Worm (Caenorhabditis elegans) whole organism, L1 larva: Measurements from ENCODE around the gene col-105.

Source experiments
- aha-1 ChIP-seq: fragments of 150-350 bp; optimal IDR thresholded peaks from 2 replicates; lab custom pipeline; 2014; ENCODE audit warnings: missing biosample characterization, missing genetic modification characterization
- alr-1 ChIP-seq: fragments of 200-800 bp; sonication (Bioruptor generic); optimal IDR thresholded peaks from 2 replicates; lab custom pipeline; 2018; ENCODE audit warnings: borderline replicate concordance, mild to moderate bottlenecking, missing genetic modification characterization, missing compliant biosample characterization
- efl-1 ChIP-seq, 4 experiments: fragments of 150-350 bp; optimal IDR thresholded peaks in 3 of 4; peaks in 1 of 4; 1 replicate in 1 of 4; 2 replicates in 3 of 4; lab custom pipeline; 2014; ENCODE audit warnings: missing biosample characterization in 2 of 4, missing genetic modification characterization in 2 of 4, missing genetic modification reagents in 2 of 4
- efl-3 ChIP-seq: fragments of 200-800 bp; sonication (Bioruptor generic); optimal IDR thresholded peaks from 2 replicates; lab custom pipeline; 2018; ENCODE audit warnings: mild to moderate bottlenecking, missing genetic modification characterization, missing compliant biosample characterization
- ets-5 ChIP-seq: fragments of 200-800 bp; sonication (Bioruptor generic); IDR thresholded peaks from 2 replicates; pipeline ENCODE4 v1.3.6; 2022; ENCODE audit warnings: missing genetic modification characterization, missing compliant biosample characterization
- grh-1 ChIP-seq: fragments of 200-800 bp; sonication (Bioruptor generic); IDR thresholded peaks from 2 replicates; pipeline ENCODE4 v1.3.6; 2022; ENCODE audit warnings: missing genetic modification reagents, missing genetic modification characterization, missing compliant biosample characterization
- hpl-2 ChIP-seq: fragments of 150-350 bp; optimal IDR thresholded peaks from 2 replicates; lab custom pipeline; 2014; ENCODE audit warnings: missing biosample characterization, missing genetic modification reagents, missing genetic modification characterization
- lin-35 ChIP-seq, 2 experiments: fragments of 150-350 bp; optimal IDR thresholded peaks; 2 replicates each; lab custom pipeline; 2014; ENCODE audit warnings: missing biosample characterization in 2 of 2, missing genetic modification characterization in 2 of 2, missing genetic modification reagents in 2 of 2
- lin-39 ChIP-seq: fragments of 150-350 bp; optimal IDR thresholded peaks from 2 replicates; lab custom pipeline; 2014; ENCODE audit warnings: missing biosample characterization, missing genetic modification reagents, missing genetic modification characterization
- lsy-2 ChIP-seq, 2 experiments: fragments of 150-350 bp; optimal IDR thresholded peaks; 2 replicates each; lab custom pipeline; 2014; ENCODE audit warnings: missing biosample characterization in 2 of 2, missing genetic modification characterization in 2 of 2
- mep-1 ChIP-seq: fragments of 150-350 bp; optimal IDR thresholded peaks from 2 replicates; lab custom pipeline; 2014; ENCODE audit warnings: missing biosample characterization, missing genetic modification characterization
- nhr-237 ChIP-seq: fragments of 150-350 bp; optimal IDR thresholded peaks from 2 replicates; lab custom pipeline; 2014; ENCODE audit warnings: missing biosample characterization, missing genetic modification characterization
- nhr-77 ChIP-seq: fragments of 150-350 bp; optimal IDR thresholded peaks from 2 replicates; lab custom pipeline; 2014; ENCODE audit warnings: missing biosample characterization, missing genetic modification characterization
- nhr-85 ChIP-seq: sonication (generic microtip); peaks from one replicate; lab custom pipeline; 2016; ENCODE audit warnings: missing genetic modification characterization, inconsistent platforms, missing compliant biosample characterization
- rnt-1 ChIP-seq: sonication (generic microtip); optimal IDR thresholded peaks from 2 replicates; lab custom pipeline; 2016; ENCODE audit warnings: mild to moderate bottlenecking, missing genetic modification characterization, moderate library complexity, missing compliant biosample characterization
- ztf-11 ChIP-seq, 2 experiments: sonication (generic microtip); optimal IDR thresholded peaks; 2 replicates each; lab custom pipeline; 2016 to 2017; ENCODE audit warnings: missing genetic modification characterization in 2 of 2, missing biosample characterization in 1 of 2, missing compliant biosample characterization in 1 of 2

col-105 gene

DNA sequence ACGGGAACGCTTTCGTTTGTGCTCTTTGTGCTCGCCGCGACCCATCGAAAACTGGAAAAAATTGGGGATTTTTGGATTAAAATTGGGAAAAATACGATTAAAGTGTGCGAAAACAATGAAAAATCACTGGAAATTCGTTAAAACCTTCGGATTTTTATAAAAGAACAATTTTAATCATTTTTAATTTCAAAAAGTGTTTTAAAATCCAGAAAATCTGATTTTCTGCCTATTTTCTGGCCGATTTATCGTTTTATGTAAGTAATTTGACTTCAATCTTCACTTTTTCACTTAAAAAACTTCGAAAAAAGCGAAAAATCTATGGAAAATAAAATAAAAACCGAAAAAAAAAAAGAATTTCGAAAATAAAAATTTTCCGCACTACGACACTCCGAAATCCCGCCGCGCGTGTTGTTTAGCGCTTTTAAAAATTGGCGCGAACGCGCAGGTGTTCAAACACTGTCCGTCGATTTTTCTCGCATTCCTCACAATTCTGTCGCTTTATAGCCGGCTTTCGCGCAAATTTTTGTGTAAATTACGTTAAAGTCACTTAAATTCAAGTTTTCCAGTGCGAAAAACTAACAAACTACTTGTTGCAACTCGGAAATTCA lies 49.3 kb downstream of the col-105 start, which contains the start of the genes ddx-46 and F53H1.4 (continued):
- no peak for TF ChIP-seq hpl-2 (GFP tag; lab: Kevin White, UChicago)
- peak; percentile 48 for TF ChIP-seq nhr-85 (tag; lab: Kevin White, UChicago)
- TF ChIP-seq efl-1 (optimal IDR thresholded peaks at IDR 0.05; lab: Kevin White, UChicago): peak; percentile 91 to 94
- peak; percentile 94 to 99 for TF ChIP-seq efl-1 (GFP tag; optimal IDR thresholded peaks at IDR 0.05 in 1 of 2; lab: Kevin White, UChicago)
- no peak for TF ChIP-seq alr-1 (tag; lab: Kevin White, UChicago)
- no peak for TF ChIP-seq rnt-1 (tag; lab: Kevin White, UChicago)
- no peak for TF ChIP-seq aha-1 (tag; lab: Kevin White, UChicago)
- TF ChIP-seq ztf-11 (tag; optimal IDR thresholded peaks at IDR 0.05; lab: Kevin White, UChicago): no peak
- TF ChIP-seq lin-35 (GFP tag; optimal IDR thresholded peaks at IDR 0.05; lab: Kevin White, UChicago): peak; percentile 88 to 93
- TF ChIP-seq lsy-2 (tag; optimal IDR thresholded peaks at IDR 0.05; lab: Kevin White, UChicago): peak; percentile 60 to 66
- TF ChIP-seq grh-1: no peak
- TF ChIP-seq lin-39: peak; percentile 32
- TF ChIP-seq efl-3 (GFP tag; lab: Kevin White, UChicago): no peak
- peak; percentile 43 for TF ChIP-seq mep-1 (tag; lab: Kevin White, UChicago)
- peak; percentile 13 for TF ChIP-seq nhr-77
- no peak for TF ChIP-seq ets-5 (GFP tag; lab: Robert Waterston, UW)
- no peak for TF ChIP-seq nhr-237 (tag; lab: Kevin White, UChicago)
